Fruit fly (Drosophila melanogaster) whole organism, prepupa: Measurements from ENCODE around the gene CG7987.

Experiments
- Blimp-1 ChIP-seq: fragments of 200-800 bp; sonication (Bioruptor generic); optimal IDR thresholded peaks from 3 replicates; lab custom pipeline; 2017; ENCODE audit warnings: missing biosample characterization, missing genetic modification characterization, mild to moderate bottlenecking, moderate library complexity, missing genetic modification reagents
- CG10631 ChIP-seq: fragments of 200-800 bp; sonication (Bioruptor generic); optimal IDR thresholded peaks from 2 replicates; lab custom pipeline; 2016; ENCODE audit warnings: missing biosample characterization, missing genetic modification characterization
- CG10669 ChIP-seq: fragments of 200-800 bp; sonication (Bioruptor generic); optimal IDR thresholded peaks from 3 replicates; lab custom pipeline; 2018; ENCODE audit warnings: missing biosample characterization, mild to moderate bottlenecking, missing genetic modification characterization, moderate library complexity
- CG11762 ChIP-seq: fragments of 200-800 bp; sonication (Bioruptor generic); optimal IDR thresholded peaks from 3 replicates; lab custom pipeline; 2016; ENCODE audit warnings: missing biosample characterization, missing genetic modification characterization; ENCODE audit not compliant: insufficient read depth
- CG6808 ChIP-seq: fragments of 200-800 bp; sonication (Bioruptor generic); optimal IDR thresholded peaks from 3 replicates; lab custom pipeline; 2017; ENCODE audit warnings: missing biosample characterization, missing genetic modification characterization, mild to moderate bottlenecking, moderate library complexity, missing genetic modification reagents
- Ets96B ChIP-seq: fragments of 200-800 bp; optimal IDR thresholded peaks from 2 replicates; lab custom pipeline; 2019; ENCODE audit warnings: missing biosample characterization, mild to moderate bottlenecking, missing genetic modification characterization, moderate library complexity
- Hr39 ChIP-seq: fragments of 200-800 bp; sonication (Bioruptor generic); optimal IDR thresholded peaks from 2 replicates; lab custom pipeline; 2016; ENCODE audit warnings: missing biosample characterization, missing genetic modification characterization
- Met ChIP-seq: fragments of 200-800 bp; sonication (Bioruptor generic); optimal IDR thresholded peaks from 3 replicates; lab custom pipeline; 2016; ENCODE audit warnings: missing biosample characterization, missing genetic modification characterization
- Sox102F ChIP-seq: fragments of 200-800 bp; sonication (Bioruptor generic); optimal IDR thresholded peaks from 2 replicates; lab custom pipeline; 2016; ENCODE audit warnings: missing biosample characterization, mild to moderate bottlenecking, missing genetic modification characterization
- eg ChIP-seq: fragments of 200-800 bp; sonication (Bioruptor generic); IDR thresholded peaks from 3 replicates; pipeline ENCODE4 v1.3.6; 2022; ENCODE audit warnings: missing biosample characterization, missing genetic modification characterization
- fkh ChIP-seq: fragments of 200-800 bp; sonication (Bioruptor generic); optimal IDR thresholded peaks from 3 replicates; lab custom pipeline; 2017; ENCODE audit warnings: missing biosample characterization, mild to moderate bottlenecking, missing genetic modification characterization, moderate library complexity
- net ChIP-seq: fragments of 200-800 bp; sonication (Bioruptor generic); optimal IDR thresholded peaks from 3 replicates; lab custom pipeline; 2016; ENCODE audit warnings: missing biosample characterization, missing genetic modification characterization
- pdm3 ChIP-seq: fragments of 200-800 bp; sonication (Bioruptor generic); optimal IDR thresholded peaks from 3 replicates; lab custom pipeline; 2016; ENCODE audit warnings: missing biosample characterization, missing genetic modification characterization
- salr ChIP-seq, 2 experiments: fragments of 200-800 bp; sonication (Bioruptor generic); optimal IDR thresholded peaks; 3 replicates each; lab custom pipeline; 2016 to 2018; ENCODE audit warnings: missing biosample characterization in 2 of 2, missing genetic modification characterization in 2 of 2, mild to moderate bottlenecking in 1 of 2

DNA sequence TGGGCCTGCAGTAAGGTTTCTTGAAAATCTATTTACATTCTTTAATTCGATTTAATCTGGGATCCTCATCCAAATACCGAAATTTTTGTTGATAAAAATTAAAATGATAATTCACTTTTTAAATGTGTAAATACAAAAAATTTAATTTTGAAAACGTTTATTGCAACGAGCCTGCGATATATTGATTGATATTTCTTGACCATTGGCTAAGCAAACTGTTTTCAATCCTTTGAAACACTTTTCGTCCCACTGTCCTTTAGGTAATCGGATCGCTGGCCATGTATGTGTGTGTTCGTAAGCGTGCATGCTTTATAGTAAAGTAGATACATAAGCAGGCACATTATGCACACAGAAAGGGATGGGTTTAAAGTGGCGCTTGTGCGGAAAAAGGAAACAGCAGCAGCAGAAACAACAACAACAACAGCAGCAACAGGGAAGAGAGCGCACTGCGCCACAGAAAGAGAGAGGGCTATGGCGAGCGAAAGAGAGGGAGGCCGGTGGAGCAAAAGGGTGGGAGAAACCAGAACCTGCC is 48.5 kb upstream of the CG7987 start:
- TF ChIP-seq Sox102F (GFP tag; lab: Kevin White, UChicago) (peak; percentile 88), salr (GFP tag; optimal IDR thresholded peaks at IDR 0.05; lab: Kevin White, UChicago) (peak; percentile 78 to 81), CG11762 (GFP tag; lab: Kevin White, UChicago) (peak; percentile 69), eg (GFP tag; lab: Robert Waterston, UW) (peak; percentile 77), Hr39 (GFP tag; lab: Kevin White, UChicago) (peak; percentile 80), Ets96B (tag; lab: Kevin White, UChicago) (peak; percentile 90), CG10631 (GFP tag; lab: Kevin White, UChicago) (peak; percentile 91), Blimp-1 (GFP tag; lab: Kevin White, UChicago) (peak; percentile 4), fkh (no peak), net (GFP tag; lab: Kevin White, UChicago) (peak; percentile 89), CG6808 (GFP tag; lab: Kevin White, UChicago) (peak; percentile 80), CG10669 (GFP tag; lab: Kevin White, UChicago) (peak; percentile 85), Met (GFP tag; lab: Kevin White, UChicago) (peak; percentile 85), pdm3 (peak; percentile 91)
